Worm (Caenorhabditis elegans) whole organism, late embryonic: ENCODE data around the gene xnd-1.

Experiments
- C08G9.2 ChIP-seq: sonication (generic microtip); optimal IDR thresholded peaks from 2 replicates; lab custom pipeline; 2016; ENCODE audit warnings: mild to moderate bottlenecking, missing genetic modification characterization, moderate library complexity, missing compliant biosample characterization
- K09A11.1 ChIP-seq: sonication (generic microtip); optimal IDR thresholded peaks from 2 replicates; lab custom pipeline; 2017; ENCODE audit warnings: antibody characterized with exemption, mild to moderate bottlenecking, missing genetic modification characterization, missing compliant biosample characterization; ENCODE audit not compliant: insufficient read depth
- Y22D7AL.16 ChIP-seq: sonication (generic microtip); optimal IDR thresholded peaks from 2 replicates; lab custom pipeline; 2016; ENCODE audit warnings: missing genetic modification characterization, missing compliant biosample characterization
- ceh-22 ChIP-seq: sonication (generic microtip); optimal IDR thresholded peaks from 2 replicates; lab custom pipeline; 2017; ENCODE audit warnings: missing biosample characterization, missing genetic modification characterization
- ceh-24 ChIP-seq: sonication (generic microtip); optimal IDR thresholded peaks from 2 replicates; lab custom pipeline; 2016; ENCODE audit warnings: mild to moderate bottlenecking, missing genetic modification characterization, missing compliant biosample characterization
- ceh-34 ChIP-seq: sonication (generic microtip); optimal IDR thresholded peaks from 2 replicates; lab custom pipeline; 2016; ENCODE audit warnings: mild to moderate bottlenecking, missing genetic modification characterization, missing compliant biosample characterization
- ceh-48 ChIP-seq: sonication (generic microtip); optimal IDR thresholded peaks from 2 replicates; lab custom pipeline; 2016; ENCODE audit warnings: missing genetic modification characterization, inconsistent platforms, missing compliant biosample characterization
- ceh-9 ChIP-seq: sonication (generic microtip); optimal IDR thresholded peaks from 2 replicates; lab custom pipeline; 2016; ENCODE audit warnings: mild to moderate bottlenecking, missing genetic modification characterization, inconsistent platforms, missing compliant biosample characterization
- dmd-4 ChIP-seq: sonication (generic microtip); optimal IDR thresholded peaks from 2 replicates; lab custom pipeline; 2016; ENCODE audit warnings: borderline replicate concordance, missing genetic modification characterization, missing compliant biosample characterization
- dve-1 ChIP-seq: sonication (generic microtip); optimal IDR thresholded peaks from 2 replicates; lab custom pipeline; 2017; ENCODE audit warnings: antibody characterized with exemption, mild to moderate bottlenecking, missing genetic modification characterization, missing compliant biosample characterization
- elt-4 ChIP-seq: sonication (generic microtip); optimal IDR thresholded peaks from 2 replicates; lab custom pipeline; 2016; ENCODE audit warnings: missing genetic modification characterization, missing compliant biosample characterization
- ets-4 ChIP-seq: sonication (generic microtip); optimal IDR thresholded peaks from 2 replicates; lab custom pipeline; 2016; ENCODE audit warnings: missing genetic modification characterization, missing compliant biosample characterization
- eyg-1 ChIP-seq: sonication (generic microtip); optimal IDR thresholded peaks from 2 replicates; lab custom pipeline; 2016; ENCODE audit warnings: missing genotype, missing genetic modification characterization, missing compliant biosample characterization
- gmeb-2 ChIP-seq: sonication (generic microtip); optimal IDR thresholded peaks from 2 replicates; lab custom pipeline; 2016; ENCODE audit warnings: missing genetic modification characterization, inconsistent platforms, missing compliant biosample characterization
- hlh-15 ChIP-seq: sonication (generic microtip); optimal IDR thresholded peaks from 2 replicates; lab custom pipeline; 2016; ENCODE audit warnings: missing genetic modification characterization, missing compliant biosample characterization
- hlh-30 ChIP-seq: sonication (generic microtip); optimal IDR thresholded peaks from 2 replicates; lab custom pipeline; 2017; ENCODE audit warnings: antibody characterized with exemption, missing genetic modification characterization, missing compliant biosample characterization; ENCODE audit not compliant: insufficient read depth
- lim-6 ChIP-seq: sonication (generic microtip); optimal IDR thresholded peaks from 2 replicates; lab custom pipeline; 2016; ENCODE audit warnings: missing genetic modification characterization, missing compliant biosample characterization
- lin-11 ChIP-seq: fragments of 200-800 bp; sonication (Bioruptor generic); optimal IDR thresholded peaks from 2 replicates; lab custom pipeline; 2018; ENCODE audit warnings: mild to moderate bottlenecking, missing genetic modification characterization, missing compliant biosample characterization
- madf-2 ChIP-seq: sonication (generic microtip); optimal IDR thresholded peaks from 2 replicates; lab custom pipeline; 2017; ENCODE audit warnings: missing genetic modification characterization, missing compliant biosample characterization
- mec-3 ChIP-seq: sonication (generic microtip); optimal IDR thresholded peaks from 2 replicates; lab custom pipeline; 2016; ENCODE audit warnings: borderline replicate concordance, missing genetic modification characterization, missing compliant biosample characterization
- nhr-11 ChIP-seq: fragments of 150-350 bp; optimal IDR thresholded peaks from 2 replicates; lab custom pipeline; 2014; ENCODE audit warnings: missing biosample characterization, missing genetic modification characterization
- nhr-232 ChIP-seq: sonication (generic microtip); optimal IDR thresholded peaks from 2 replicates; lab custom pipeline; 2016; ENCODE audit warnings: missing genetic modification characterization, missing compliant biosample characterization
- odd-2 ChIP-seq: sonication (generic microtip); optimal IDR thresholded peaks from 2 replicates; lab custom pipeline; 2017; ENCODE audit warnings: antibody characterized with exemption, mild to moderate bottlenecking, missing genetic modification characterization, missing compliant biosample characterization
- pqm-1 ChIP-seq: sonication (generic microtip); optimal IDR thresholded peaks from 2 replicates; lab custom pipeline; 2016; ENCODE audit warnings: missing genetic modification characterization, missing compliant biosample characterization
- rnt-1 ChIP-seq: sonication (generic microtip); optimal IDR thresholded peaks from 2 replicates; lab custom pipeline; 2016; ENCODE audit warnings: missing genetic modification characterization, missing compliant biosample characterization
- sox-2 ChIP-seq: fragments of 200-800 bp; sonication (Bioruptor generic); IDR thresholded peaks from 2 replicates; pipeline ENCODE4 v1.3.6; 2022; ENCODE audit warnings: missing genetic modification reagents, missing genetic modification characterization, missing compliant biosample characterization
- ttx-3 ChIP-seq: sonication (generic microtip); optimal IDR thresholded peaks from 2 replicates; lab custom pipeline; 2016; ENCODE audit warnings: missing genetic modification reagents, missing genetic modification characterization, missing compliant biosample characterization
- unc-55 ChIP-seq: sonication (generic microtip); optimal IDR thresholded peaks from 2 replicates; lab custom pipeline; 2017; ENCODE audit warnings: missing biosample characterization, missing genetic modification reagents, missing genetic modification characterization
- unc-86 ChIP-seq: sonication (generic microtip); optimal IDR thresholded peaks from 2 replicates; lab custom pipeline; 2016; ENCODE audit warnings: missing genetic modification characterization, missing compliant biosample characterization
- zip-5 ChIP-seq: sonication (generic microtip); optimal IDR thresholded peaks from 2 replicates; lab custom pipeline; 2016; ENCODE audit warnings: missing genetic modification characterization, missing compliant biosample characterization
- ztf-16 ChIP-seq: sonication (generic microtip); optimal IDR thresholded peaks from 2 replicates; lab custom pipeline; 2017; ENCODE audit warnings: missing genetic modification characterization, missing compliant biosample characterization

xnd-1 gene

DNA sequence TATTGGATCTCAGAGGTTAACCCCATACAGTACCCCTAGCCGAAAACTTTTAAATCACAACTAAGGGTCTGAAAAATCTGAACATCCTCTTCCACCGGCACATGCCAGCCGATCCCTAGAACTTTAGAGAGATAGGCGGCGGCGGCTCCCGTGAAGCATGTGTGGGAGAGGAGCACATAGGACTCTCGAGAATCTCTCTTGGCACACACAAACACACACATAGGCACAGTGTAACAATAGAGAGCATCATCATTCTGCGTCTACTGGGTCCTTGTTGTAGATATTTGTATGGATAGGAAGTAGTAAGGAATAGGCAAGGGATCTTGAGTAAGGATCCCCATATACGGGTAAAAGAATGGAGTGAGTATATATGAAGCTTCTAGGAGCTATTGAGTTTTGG, 38.6 kb upstream of the xnd-1 start:
- TF ChIP-seq unc-55 (peak; percentile 8), Y22D7AL.16 (tag; lab: Kevin White, UChicago) (no peak)

DNA sequence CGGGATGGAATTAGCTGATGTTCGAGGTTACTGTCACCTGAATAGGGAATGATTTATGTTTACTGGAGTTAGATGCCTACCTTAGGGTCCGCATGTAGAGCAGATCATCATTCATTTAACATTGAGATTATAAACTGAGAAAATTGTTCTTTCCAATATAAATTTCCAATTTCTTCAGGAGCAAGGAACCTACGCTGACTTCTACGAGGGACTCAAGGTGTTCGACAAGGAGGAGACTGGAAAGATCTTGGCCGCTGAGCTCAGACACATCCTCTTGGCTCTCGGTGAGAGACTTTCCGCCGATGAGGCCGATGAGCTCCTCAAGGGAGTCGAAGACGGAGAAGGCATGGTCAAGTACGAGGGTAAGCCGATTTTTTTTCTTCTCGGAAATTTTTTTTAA, 37.8 kb upstream of the xnd-1 start:
- TF ChIP-seq dmd-4 (no peak), hlh-30 (no peak), lim-6 (tag; lab: Kevin White, UChicago) (no peak), unc-86 (no peak), C08G9.2 (tag; lab: Kevin White, UChicago) (no peak), K09A11.1 (tag; lab: Kevin White, UChicago) (no peak), ceh-24 (tag; lab: Kevin White, UChicago) (no peak), ets-4 (tag; lab: Kevin White, UChicago) (no peak), unc-55 (no peak), sox-2 (GFP tag; lab: Robert Waterston, UW) (no peak), ttx-3 (no peak), ceh-22 (tag; lab: Kevin White, UChicago) (no peak), gmeb-2 (tag; lab: Kevin White, UChicago) (no peak), hlh-15 (tag; lab: Kevin White, UChicago) (no peak), nhr-232 (tag; lab: Kevin White, UChicago) (no peak), nhr-11 (tag; lab: Kevin White, UChicago) (no peak), pqm-1 (no peak), ztf-16 (tag; lab: Kevin White, UChicago) (no peak)

DNA sequence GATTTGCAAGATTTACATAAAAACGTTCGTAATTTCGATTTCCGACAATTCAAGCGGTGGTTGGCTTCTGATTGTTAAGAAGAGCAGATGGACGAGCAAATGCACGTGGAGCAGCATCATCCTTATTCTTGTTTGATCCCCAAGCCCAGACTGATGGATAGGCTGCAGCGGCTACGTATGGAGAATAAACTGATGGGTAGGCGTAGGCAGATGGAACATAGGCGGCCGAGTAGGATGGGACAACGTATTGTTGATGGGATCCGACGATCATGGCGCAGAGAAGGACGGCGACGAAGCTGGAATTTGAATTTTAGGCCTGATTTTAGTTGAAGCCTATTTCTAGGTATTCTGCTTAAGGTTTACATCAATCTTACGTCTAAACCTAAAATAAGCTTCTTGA, 36.0 kb upstream of the xnd-1 start:
- no peak for TF ChIP-seq ceh-48 (tag; lab: Kevin White, UChicago)
- TF ChIP-seq sox-2 (GFP tag; lab: Robert Waterston, UW), result no peak
- no peak for TF ChIP-seq ztf-16 (tag; lab: Kevin White, UChicago)
- no peak for TF ChIP-seq eyg-1 (tag; lab: Kevin White, UChicago)
- TF ChIP-seq lin-11 (tag; lab: Kevin White, UChicago), result no peak
- no peak for TF ChIP-seq mec-3
- no peak for TF ChIP-seq odd-2 (tag; lab: Kevin White, UChicago)
- TF ChIP-seq zip-5 (tag; lab: Kevin White, UChicago), result no peak
- TF ChIP-seq dmd-4, result no peak

DNA sequence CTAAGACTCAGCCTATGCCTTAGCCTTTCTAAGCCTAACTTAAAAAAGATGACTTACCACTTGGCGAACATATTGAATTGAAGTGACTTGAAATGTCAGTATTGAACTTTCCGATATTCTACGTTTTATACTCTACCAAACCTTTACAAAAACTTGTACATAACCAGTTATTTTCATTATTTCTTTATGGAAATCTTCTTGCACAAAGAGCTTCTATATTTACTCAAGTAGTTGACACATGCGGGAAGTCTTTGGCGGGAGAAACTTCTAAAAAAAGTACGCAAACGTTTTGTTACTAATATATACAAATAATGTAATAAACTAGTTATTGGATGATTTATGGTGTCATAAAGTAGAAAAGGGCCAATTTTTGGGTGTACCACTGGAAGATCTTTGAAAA, 35.6 kb upstream of the xnd-1 start, which contains the start of gene nspb-12:
TSS of gene nspb-12 (minus strand) at position 101 of the 400 bp plus-strand sequence.
- TF ChIP-seq unc-86 (no peak), rnt-1 (tag; lab: Kevin White, UChicago) (no peak), nhr-11 (tag; lab: Kevin White, UChicago) (no peak), lim-6 (tag; lab: Kevin White, UChicago) (no peak), dve-1 (tag; lab: Kevin White, UChicago) (no peak), ceh-9 (no peak), elt-4 (no peak), Y22D7AL.16 (tag; lab: Kevin White, UChicago) (no peak)
- TF ChIP-seq, all 69 proteins: peak for 0

DNA sequence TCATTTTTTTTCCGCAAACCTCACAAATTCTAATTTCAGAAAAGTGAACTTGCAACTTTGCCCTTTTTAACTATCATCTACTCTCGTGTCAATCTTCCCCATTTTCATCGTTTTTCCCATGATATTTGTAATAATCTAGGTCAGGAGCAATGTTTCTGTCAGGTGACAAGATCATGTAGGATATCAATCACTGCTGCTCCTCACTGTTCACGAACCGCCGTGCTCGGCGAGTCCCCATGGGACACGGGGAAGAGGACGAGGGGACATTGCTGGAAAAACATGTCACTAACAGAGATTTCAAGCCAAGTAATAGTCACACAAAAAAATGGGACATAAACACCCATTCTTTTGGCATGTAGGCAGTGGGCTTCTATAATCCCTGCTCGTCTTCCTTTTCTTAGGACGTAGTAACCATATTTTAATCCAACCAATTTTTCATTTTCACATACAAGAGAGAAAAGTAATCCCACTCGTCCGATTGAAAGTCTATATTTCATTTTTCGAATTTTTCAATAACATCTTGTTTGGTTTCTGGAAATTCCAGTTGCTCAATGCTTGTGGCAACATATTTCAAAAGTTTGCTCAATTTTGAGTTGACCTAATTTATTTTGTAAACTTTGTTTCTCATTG, 33.3 kb upstream of the xnd-1 start:
- TF ChIP-seq ceh-34 (tag; lab: Kevin White, UChicago) (no peak), madf-2 (tag; lab: Kevin White, UChicago) (no peak), ets-4 (tag; lab: Kevin White, UChicago) (no peak)
- TF ChIP-seq, all 69 proteins: peak for 0

DNA sequence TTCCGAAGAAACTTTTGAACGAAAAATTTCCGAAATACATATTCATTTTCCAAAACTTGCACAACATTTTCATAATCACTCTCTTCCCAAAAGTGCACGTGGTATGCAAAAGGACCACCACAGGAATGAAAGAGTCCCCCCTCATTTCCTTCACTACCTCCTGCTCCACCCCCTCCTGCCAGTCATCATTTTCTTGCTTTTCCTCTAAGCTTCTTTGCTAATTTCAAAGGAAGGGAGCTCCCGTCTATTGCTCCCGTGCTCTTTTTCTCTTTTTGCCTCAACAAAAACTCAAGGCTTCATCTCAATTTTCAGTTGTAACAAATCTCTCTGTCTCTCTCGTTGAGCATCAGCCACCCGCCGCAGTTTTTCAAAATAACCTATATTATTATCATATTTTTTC, 31.5 kb upstream of the xnd-1 start:
- no peak for TF ChIP-seq zip-5 (tag; lab: Kevin White, UChicago)
- TF ChIP-seq, all 69 proteins: peak for 0
